Worm (Caenorhabditis elegans): ENCODE results near the gene K02F6.4.
"Not testable (repeated sequence)": the region's sequence is repeated elsewhere in the genome, so short reads cannot be mapped to it uniquely, and the experiment has no call there.

K02F6.4 gene

ce11 chrII:2525652-2526051, 12.6 kb upstream of the K02F6.4 start:
- TF ChIP-seq lin-13 (tag; optimal IDR thresholded peaks at IDR 0.05) (no peak), ham-2 (GFP tag; optimal IDR thresholded peaks at IDR 0.05) (peak; percentile 14), nhr-237 (tag; optimal IDR thresholded peaks at IDR 0.05) (no peak), lin-32 (GFP tag; optimal IDR thresholded peaks at IDR 0.05) (no peak), M03D4.4 (tag; optimal IDR thresholded peaks at IDR 0.05) (no peak), bed-3 (GFP tag; optimal IDR thresholded peaks at IDR 0.05) (no peak)

- TF ChIP-seq unc-62 (GFP tag; optimal IDR thresholded peaks at IDR 0.05) (no peak), elt-1 (tag; optimal IDR thresholded peaks at IDR 0.05; ENCODE audit: borderline replicate concordance, insufficient read depth) (no peak), mab-5 (tag; optimal IDR thresholded peaks at IDR 0.05) (no peak), ces-1 (GFP tag; optimal IDR thresholded peaks at IDR 0.05) (no peak), cnd-1 (tag; optimal IDR thresholded peaks at IDR 0.05) (no peak), ham-2 (GFP tag; optimal IDR thresholded peaks at IDR 0.05) (peak; percentile 12), lin-13 (tag; optimal IDR thresholded peaks at IDR 0.05) (no peak)
Observed at ce11 chrII:2526887-2527286, 11.4 kb upstream of the K02F6.4 start.

ce11 chrII:2530496-2530895, 7.8 kb upstream of the K02F6.4 start, which contains the start of gene K02F6.6:
K02F6.6 (plus strand) TSS chrII:2530796.
- TF ChIP-seq ceh-39 (tag; optimal IDR thresholded peaks at IDR 0.05) = no peak
- no peak for TF ChIP-seq ceh-83 (GFP tag; optimal IDR thresholded peaks at IDR 0.05)
- no peak for TF ChIP-seq drap-1 (GFP tag; optimal IDR thresholded peaks at IDR 0.05)
- no peak for TF ChIP-seq ham-2 (GFP tag; optimal IDR thresholded peaks at IDR 0.05)
- no peak for TF ChIP-seq ces-1 (GFP tag; optimal IDR thresholded peaks at IDR 0.05)

- not testable (repeated sequence) for TF ChIP-seq sem-2, ceh-83, bed-3 (GFP tag; optimal IDR thresholded peaks at IDR 0.05)
Observed at ce11 chrII:2534459-2534858, 3.8 kb upstream of the K02F6.4 start, which contains the start of gene K02F6.5. K02F6.5 (plus strand) TSS chrII:2534759.

ce11 chrII:2534952-2535351, 3.3 kb upstream of the K02F6.4 start, which contains the start of gene K02F6.8:
K02F6.8 (minus strand) TSS chrII:2535052.
- not testable (repeated sequence) for TF ChIP-seq lin-32 (GFP tag; optimal IDR thresholded peaks at IDR 0.05); ces-1 (GFP tag; optimal IDR thresholded peaks at IDR 0.05); sptf-1 (tag; optimal IDR thresholded peaks at IDR 0.05)

- TF ChIP-seq lin-32 (GFP tag; optimal IDR thresholded peaks at IDR 0.05) (no peak), flh-1 (GFP tag; optimal IDR thresholded peaks at IDR 0.05) (no peak)
Observed at ce11 chrII:2537754-2538153, 540 bp upstream of the K02F6.4 start, which contains the start of gene K02F6.7. K02F6.7 (minus strand) TSS chrII:2537854.

ce11 chrII:2545925-2546324, 7.6 kb downstream of the K02F6.4 start, which contains the start of gene K02F6.3:
K02F6.3 (plus strand) TSS chrII:2546225.
- TF ChIP-seq flh-1 (GFP tag; optimal IDR thresholded peaks at IDR 0.05) (no peak), nhr-76 (tag; optimal IDR thresholded peaks at IDR 0.05) (no peak), unc-62 (GFP tag; optimal IDR thresholded peaks at IDR 0.05) (no peak), ceh-83 (GFP tag; optimal IDR thresholded peaks at IDR 0.05) (no peak), elt-3 (tag; optimal IDR thresholded peaks at IDR 0.05) (no peak), snpc-4 (tag; optimal IDR thresholded peaks at IDR 0.05) (no peak), unc-120 (tag; optimal IDR thresholded peaks at IDR 0.05; ENCODE audit: poor library complexity, severe bottlenecking) (no peak), mep-1 (tag; optimal IDR thresholded peaks at IDR 0.05) (no peak), ham-2 (GFP tag; optimal IDR thresholded peaks at IDR 0.05) (no peak), sptf-1 (tag; optimal IDR thresholded peaks at IDR 0.05) (no peak), lin-32 (GFP tag; optimal IDR thresholded peaks at IDR 0.05) (no peak), elt-1 (tag; optimal IDR thresholded peaks at IDR 0.05; ENCODE audit: borderline replicate concordance, insufficient read depth) (no peak), pha-4 (tag; optimal IDR thresholded peaks at IDR 0.05) (no peak), zip-8 (tag; optimal IDR thresholded peaks at IDR 0.05) (no peak), nhr-237 (tag; optimal IDR thresholded peaks at IDR 0.05) (no peak)

- TF ChIP-seq ceh-39 (tag; optimal IDR thresholded peaks at IDR 0.05) (no peak), nhr-76 (tag; optimal IDR thresholded peaks at IDR 0.05) (no peak), flh-1 (GFP tag; optimal IDR thresholded peaks at IDR 0.05) (no peak), bed-3 (GFP tag; optimal IDR thresholded peaks at IDR 0.05) (no peak), elt-1 (tag; optimal IDR thresholded peaks at IDR 0.05; ENCODE audit: borderline replicate concordance, insufficient read depth) (no peak), mep-1 (tag; optimal IDR thresholded peaks at IDR 0.05) (no peak), blmp-1 (tag; optimal IDR thresholded peaks at IDR 0.05) (no peak), lin-32 (GFP tag; optimal IDR thresholded peaks at IDR 0.05) (no peak), ham-2 (GFP tag; optimal IDR thresholded peaks at IDR 0.05) (no peak), ztf-11 (tag; optimal IDR thresholded peaks at IDR 0.05) (no peak), nhr-28 (tag; optimal IDR thresholded peaks at IDR 0.05) (no peak), ces-1 (GFP tag; optimal IDR thresholded peaks at IDR 0.05) (no peak)
Observed at ce11 chrII:2553030-2553429, 14.7 kb downstream of the K02F6.4 start.
